Fruit fly (Drosophila melanogaster) whole organism, embryonic: ENCODE data around the gene CG32428.

Experiments
- Abd-B ChIP-seq: fragments of 200-800 bp; sonication (Bioruptor generic); optimal IDR thresholded peaks from 2 replicates; lab custom pipeline; 2018; ENCODE audit warnings: missing biosample characterization, mild to moderate bottlenecking, missing genetic modification characterization, moderate library complexity
- Adf1 ChIP-seq: fragments of 200-800 bp; sonication (Bioruptor generic); IDR thresholded peaks from 2 replicates; pipeline ENCODE4 v1.3.6; 2022; ENCODE audit warnings: missing biosample characterization, missing genetic modification characterization
- Asciz ChIP-seq: fragments of 200-800 bp; sonication (Bioruptor generic); optimal IDR thresholded peaks from 2 replicates; lab custom pipeline; 2017; ENCODE audit warnings: missing biosample characterization, mild to moderate bottlenecking, missing genetic modification characterization, missing genetic modification reagents
- Atf6 ChIP-seq: fragments of 200-800 bp; sonication (Bioruptor generic); IDR thresholded peaks from 2 replicates; pipeline ENCODE4 v1.3.6; 2022; ENCODE audit warnings: missing biosample characterization, missing genetic modification characterization
- CG10147 ChIP-seq: fragments of 200-800 bp; sonication (Bioruptor generic); optimal IDR thresholded peaks from 2 replicates; lab custom pipeline; 2019; ENCODE audit warnings: missing biosample characterization, mild to moderate bottlenecking, missing genetic modification characterization, moderate library complexity
- CG10366 ChIP-seq: fragments of 200-800 bp; sonication (Bioruptor generic); IDR thresholded peaks from 2 replicates; pipeline ENCODE4 v1.3.6; 2022; ENCODE audit warnings: missing biosample characterization, missing genetic modification characterization
- CG11093 ChIP-seq: fragments of 200-800 bp; sonication (Bioruptor generic); IDR thresholded peaks from 3 replicates; pipeline ENCODE4 v1.3.6; 2022; ENCODE audit warnings: missing biosample characterization, missing genetic modification characterization
- CG11696 ChIP-seq: fragments of 200-800 bp; sonication (Bioruptor generic); IDR thresholded peaks from 2 replicates; pipeline ENCODE4 v1.3.6; 2022; ENCODE audit warnings: missing biosample characterization, missing genetic modification characterization
- CG1233 ChIP-seq: fragments of 200-800 bp; sonication (Bioruptor generic); optimal IDR thresholded peaks from 4 replicates; lab custom pipeline; 2018; ENCODE audit warnings: missing biosample characterization, mild to moderate bottlenecking, missing genetic modification characterization
- CG2116 ChIP-seq: fragments of 200-800 bp; sonication (Bioruptor generic); optimal IDR thresholded peaks from 3 replicates; lab custom pipeline; 2018; ENCODE audit warnings: missing biosample characterization, mild to moderate bottlenecking, missing genetic modification characterization
- CG2202 ChIP-seq: fragments of 200-800 bp; sonication (Bioruptor generic); optimal IDR thresholded peaks from 2 replicates; lab custom pipeline; 2018; ENCODE audit warnings: missing biosample characterization, mild to moderate bottlenecking, missing genetic modification characterization
- CG30403 ChIP-seq: fragments of 200-800 bp; sonication (Bioruptor generic); optimal IDR thresholded peaks from 3 replicates; lab custom pipeline; 2016; ENCODE audit warnings: missing biosample characterization, missing genetic modification characterization
- CG34224 ChIP-seq: fragments of 200-800 bp; sonication (Bioruptor generic); IDR thresholded peaks from 3 replicates; pipeline ENCODE4 v1.3.6; 2022; ENCODE audit warnings: missing biosample characterization, missing genetic modification characterization; ENCODE audit not compliant: partially characterized antibody
- CG3726 ChIP-seq: fragments of 200-800 bp; sonication (Bioruptor generic); IDR thresholded peaks from 3 replicates; pipeline ENCODE4, ENCODE4 v1.3.6; 2022; ENCODE audit warnings: missing biosample characterization, missing genetic modification characterization
- CG3847 ChIP-seq: fragments of 200-800 bp; sonication (Bioruptor generic); IDR thresholded peaks from 2 replicates; pipeline ENCODE4 v1.3.6; 2022; ENCODE audit warnings: missing biosample characterization, missing genetic modification characterization
- CG3995 ChIP-seq: fragments of 200-800 bp; sonication (Bioruptor generic); optimal IDR thresholded peaks from 3 replicates; lab custom pipeline; 2016; ENCODE audit warnings: missing biosample characterization, missing genetic modification characterization
- CG6683 ChIP-seq: fragments of 200-800 bp; sonication (Bioruptor generic); optimal IDR thresholded peaks from 2 replicates; lab custom pipeline; 2017; ENCODE audit warnings: missing biosample characterization, mild to moderate bottlenecking, missing genetic modification characterization, missing genetic modification reagents
- CG7357 ChIP-seq: fragments of 200-800 bp; sonication (Bioruptor generic); IDR thresholded peaks from 3 replicates; pipeline ENCODE4 v1.3.6; 2022; ENCODE audit warnings: missing biosample characterization, missing genetic modification characterization
- CG7556 ChIP-seq: fragments of 200-800 bp; sonication (Bioruptor generic); optimal IDR thresholded peaks from 2 replicates; lab custom pipeline; 2017; ENCODE audit warnings: missing biosample characterization, mild to moderate bottlenecking, missing genetic modification characterization
- Elba2 ChIP-seq: fragments of 200-800 bp; sonication (Bioruptor generic); optimal IDR thresholded peaks from 3 replicates; lab custom pipeline; 2016; ENCODE audit warnings: missing biosample characterization, missing genetic modification characterization
- Gsc ChIP-seq: fragments of 200-800 bp; sonication (Bioruptor generic); IDR thresholded peaks from 2 replicates; pipeline ENCODE4 v1.3.6; 2022; ENCODE audit warnings: missing biosample characterization, missing genetic modification characterization
- HLHmδ ChIP-seq: fragments of 200-800 bp; sonication (Bioruptor generic); optimal IDR thresholded peaks from 2 replicates; lab custom pipeline; 2018; ENCODE audit warnings: missing biosample characterization, mild to moderate bottlenecking, missing genetic modification characterization, moderate library complexity
- Hey ChIP-seq: fragments of 200-800 bp; sonication (Bioruptor generic); optimal IDR thresholded peaks from 3 replicates; lab custom pipeline; 2018; ENCODE audit warnings: missing biosample characterization, mild to moderate bottlenecking, missing genetic modification characterization
- Mrtf ChIP-seq: fragments of 200-800 bp; sonication (Bioruptor generic); IDR thresholded peaks from 3 replicates; pipeline ENCODE4 v1.3.6; 2022; ENCODE audit warnings: missing biosample characterization, missing genetic modification characterization
- Neu2 ChIP-seq: fragments of 200-800 bp; sonication (Bioruptor generic); optimal IDR thresholded peaks from 3 replicates; lab custom pipeline; 2016; ENCODE audit warnings: missing biosample characterization, missing genetic modification characterization, borderline replicate concordance
- Oaz ChIP-seq: fragments of 200-800 bp; sonication (Bioruptor generic); IDR thresholded peaks from 2 replicates; pipeline ENCODE4 v1.3.6; 2022; ENCODE audit warnings: missing biosample characterization, missing genetic modification characterization
- Scr ChIP-seq: fragments of 200-800 bp; sonication (Bioruptor generic); IDR thresholded peaks from 2 replicates; pipeline ENCODE4 v1.3.6; 2022; ENCODE audit warnings: missing biosample characterization, missing genetic modification characterization; ENCODE audit not compliant: partially characterized antibody
- Usf ChIP-seq: fragments of 200-800 bp; sonication (Bioruptor generic); optimal IDR thresholded peaks from 2 replicates; lab custom pipeline; 2017; ENCODE audit warnings: missing genotype, missing biosample characterization, missing genetic modification characterization
- az2 ChIP-seq: fragments of 200-800 bp; sonication (Bioruptor generic); optimal IDR thresholded peaks from 3 replicates; lab custom pipeline; 2016; ENCODE audit warnings: missing biosample characterization, missing genetic modification characterization
- btn ChIP-seq: fragments of 200-800 bp; sonication (Bioruptor generic); optimal IDR thresholded peaks from 2 replicates; lab custom pipeline; 2016; ENCODE audit warnings: missing biosample characterization, missing genetic modification characterization
- corto ChIP-seq: fragments of 200-800 bp; sonication (Bioruptor generic); optimal IDR thresholded peaks from 2 replicates; lab custom pipeline; 2016; ENCODE audit warnings: missing biosample characterization, mild to moderate bottlenecking, missing genetic modification characterization, moderate library complexity
- crp ChIP-seq, 2 experiments: fragments of 200-800 bp; sonication (Bioruptor generic); optimal IDR thresholded peaks; 2 replicates in 1 of 2; 3 replicates in 1 of 2; lab custom pipeline; 2017; ENCODE audit warnings: missing biosample characterization in 2 of 2, missing genetic modification characterization in 2 of 2, mild to moderate bottlenecking in 1 of 2, moderate library complexity in 1 of 2
- dpn ChIP-seq, 2 experiments: fragments of 200-800 bp; sonication (Bioruptor generic); optimal IDR thresholded peaks; 3 replicates each; lab custom pipeline; 2016; ENCODE audit warnings: missing biosample characterization in 2 of 2, missing genetic modification characterization in 2 of 2
- emc ChIP-seq: fragments of 200-800 bp; sonication (Bioruptor generic); optimal IDR thresholded peaks from 2 replicates; lab custom pipeline; 2016; ENCODE audit warnings: missing biosample characterization, missing genetic modification characterization
- esg ChIP-seq: fragments of 200-800 bp; sonication (Bioruptor generic); conservative IDR thresholded peaks from 2 replicates; pipeline ENCODE4 v1.3.6; 2022; ENCODE audit warnings: missing biosample characterization, missing genetic modification characterization
- fd102C ChIP-seq: fragments of 200-800 bp; sonication (Bioruptor generic); optimal IDR thresholded peaks from 2 replicates; lab custom pipeline; 2018; ENCODE audit warnings: missing biosample characterization, mild to moderate bottlenecking, missing genetic modification characterization, moderate library complexity
- fd64A ChIP-seq: fragments of 200-800 bp; sonication (Bioruptor generic); optimal IDR thresholded peaks from 3 replicates; lab custom pipeline; 2018; ENCODE audit warnings: missing biosample characterization, mild to moderate bottlenecking, missing genetic modification characterization
- fd96Cb ChIP-seq: fragments of 200-800 bp; sonication (Bioruptor generic); optimal IDR thresholded peaks from 2 replicates; lab custom pipeline; 2018; ENCODE audit warnings: missing biosample characterization, mild to moderate bottlenecking, missing genetic modification characterization, moderate library complexity
- lola ChIP-seq, 3 experiments: fragments of >200 bp in 2 of 3; fragments of 200-800 bp in 1 of 3; sonication (Bioruptor generic) in 1 of 3; optimal IDR thresholded peaks; 2 replicates each; lab custom pipeline; 2017 to 2019; ENCODE audit warnings: missing biosample characterization in 3 of 3, missing genetic modification characterization in 3 of 3, mild to moderate bottlenecking in 1 of 3, moderate library complexity in 1 of 3
- nom ChIP-seq: fragments of 200-800 bp; sonication (Bioruptor generic); optimal IDR thresholded peaks from 2 replicates; lab custom pipeline; 2017; ENCODE audit warnings: missing biosample characterization, missing genetic modification characterization, mild to moderate bottlenecking, moderate library complexity, missing genetic modification reagents
- org-1 ChIP-seq: fragments of 200-800 bp; sonication (Bioruptor generic); optimal IDR thresholded peaks from 2 replicates; lab custom pipeline; 2017; ENCODE audit warnings: missing biosample characterization, missing genetic modification characterization
- pan ChIP-seq, 4 experiments: fragments of >200 bp in 3 of 4; fragments of 200-800 bp in 1 of 4; sonication (Bioruptor generic) in 1 of 4; optimal IDR thresholded peaks in 3 of 4; IDR thresholded peaks in 1 of 4; 2 replicates each; pipeline versions ENCODE4 v1.3.6 to Lab custom; 2017 to 2022; ENCODE audit warnings: missing biosample characterization in 2 of 4, missing genetic modification characterization in 2 of 4, mixed read lengths in 1 of 4
- pnt ChIP-seq: fragments of 200-800 bp; sonication (Bioruptor generic); optimal IDR thresholded peaks from 3 replicates; lab custom pipeline; 2016; ENCODE audit warnings: missing biosample characterization, missing genetic modification characterization
- salm ChIP-seq: fragments of 200-800 bp; sonication (Bioruptor generic); optimal IDR thresholded peaks from 2 replicates; lab custom pipeline; 2018; ENCODE audit warnings: missing biosample characterization, mild to moderate bottlenecking, missing genetic modification characterization
- sd ChIP-seq: fragments of 200-800 bp; sonication (Bioruptor generic); optimal IDR thresholded peaks from 3 replicates; lab custom pipeline; 2018; ENCODE audit warnings: missing biosample characterization, mild to moderate bottlenecking, missing genetic modification characterization, moderate library complexity
- sr ChIP-seq: fragments of 200-800 bp; sonication (Bioruptor generic); IDR thresholded peaks from 3 replicates; pipeline ENCODE4 v1.3.6; 2022; ENCODE audit warnings: missing biosample characterization, missing genetic modification characterization
- ssp ChIP-seq: fragments of 200-800 bp; sonication (Bioruptor generic); IDR thresholded peaks from 2 replicates; pipeline ENCODE4 v1.3.6; 2022; ENCODE audit warnings: missing biosample characterization, missing genetic modification characterization
- toy ChIP-seq: fragments of 200-800 bp; sonication (Bioruptor generic); IDR thresholded peaks from 2 replicates; pipeline ENCODE4 v1.3.6; 2022; ENCODE audit warnings: missing biosample characterization, missing genetic modification characterization

The CG32428 gene

DNA sequence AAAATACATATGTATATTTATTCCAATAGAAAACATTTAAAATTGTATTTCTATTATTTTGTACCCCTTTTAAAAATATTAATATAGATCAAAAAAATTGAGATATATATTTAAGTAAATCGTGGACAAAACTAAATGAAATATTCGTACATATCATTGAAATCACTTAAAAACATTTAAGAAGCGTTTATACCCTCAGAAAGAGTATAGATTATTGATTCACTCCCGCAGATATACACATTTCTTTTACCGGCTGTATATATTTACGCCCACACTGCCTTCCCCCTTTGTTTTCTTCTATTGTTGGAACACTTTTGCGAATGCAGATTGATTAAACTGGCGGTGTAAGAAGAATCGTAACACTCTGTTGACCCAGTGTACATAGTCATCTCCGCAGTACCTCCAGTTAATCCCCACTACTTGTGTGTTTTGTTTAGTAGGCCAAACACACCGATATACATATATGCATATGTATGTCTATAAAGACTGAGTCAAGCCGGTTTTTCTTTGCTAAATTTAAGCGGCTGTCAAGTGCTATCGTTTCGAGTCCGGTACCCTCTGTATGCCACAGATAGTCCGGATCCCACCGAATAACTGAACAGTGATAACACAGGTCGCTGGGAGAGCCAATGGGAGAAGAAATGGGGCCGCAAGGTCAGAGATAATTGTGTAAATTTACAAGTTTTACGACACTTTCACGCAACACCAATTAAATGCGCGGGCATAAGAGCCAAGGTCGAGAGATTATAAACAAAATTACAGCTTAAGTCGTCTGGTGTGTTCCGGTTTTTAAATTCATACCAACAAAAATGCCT lies 1.8 kb downstream of the CG32428 start (continued):
- TF ChIP-seq CG10147 (GFP tag; lab: Kevin White, UChicago), result no peak
- no peak for TF ChIP-seq nom (GFP tag; lab: Kevin White, UChicago)
- TF ChIP-seq pan (optimal IDR thresholded peaks at IDR 0.05; lab: Kevin White, UChicago), result no peak
- TF ChIP-seq pan (GFP tag; optimal IDR thresholded peaks at IDR 0.05 in 1 of 2, IDR thresholded peaks at IDR 0.05 in 1 of 2), result no peak
- peak; percentile 40 for TF ChIP-seq Abd-B (GFP tag; lab: Kevin White, UChicago)
- no peak for TF ChIP-seq crp (GFP tag; optimal IDR thresholded peaks at IDR 0.05; lab: Kevin White, UChicago)
- peak; percentile 45 for TF ChIP-seq btn
- TF ChIP-seq az2 (GFP tag; lab: Kevin White, UChicago), result no peak
- no peak for TF ChIP-seq Elba2 (GFP tag; lab: Kevin White, UChicago)
- TF ChIP-seq Adf1 (GFP tag; lab: Robert Waterston, UW), result no peak
- TF ChIP-seq salm (tag; lab: Kevin White, UChicago), result no peak
- no peak for TF ChIP-seq Oaz (GFP tag; lab: Robert Waterston, UW)
- TF ChIP-seq fd102C (GFP tag; lab: Kevin White, UChicago), result peak; percentile 79
- peak; percentile 1 for TF ChIP-seq HLHmδ
- TF ChIP-seq lola (GFP tag; optimal IDR thresholded peaks at IDR 0.05; lab: Kevin White, UChicago), result peak in 1 of 3 experiments; percentile 49
- peak; percentile 37 for TF ChIP-seq CG6683 (GFP tag; lab: Kevin White, UChicago)
- 0 out of 2 replicates have a peak, but pooled peaks have one; percentile 29 for TF ChIP-seq Atf6 (GFP tag; lab: Robert Waterston, UW)
- peak; percentile 6 for TF ChIP-seq CG3995 (GFP tag; lab: Kevin White, UChicago)
- no peak; the same call in 1 of the 2 replicates for TF ChIP-seq CG3847 (GFP tag; lab: Robert Waterston, UW)
- no peak for TF ChIP-seq Usf
- TF ChIP-seq sd (tag; lab: Kevin White, UChicago), result no peak
- no peak for TF ChIP-seq CG3726 (GFP tag; lab: Robert Waterston, UW)
- 0 out of 3 replicates have a peak, but pooled peaks have one; percentile 21 for TF ChIP-seq Mrtf (GFP tag; lab: Robert Waterston, UW)
- no peak for TF ChIP-seq fd96Cb (tag; lab: Kevin White, UChicago)
- peak; percentile 69 for TF ChIP-seq CG1233 (GFP tag; lab: Kevin White, UChicago)
- no peak for TF ChIP-seq CG11093
- no peak for TF ChIP-seq emc (GFP tag; lab: Kevin White, UChicago)
- TF ChIP-seq esg (GFP tag; lab: Robert Waterston, UW), result no peak
- peak; percentile 80 for TF ChIP-seq CG2202 (tag; lab: Kevin White, UChicago)
- peak; percentile 38 for TF ChIP-seq pnt
- no peak for TF ChIP-seq Gsc (GFP tag; lab: Robert Waterston, UW)
- TF ChIP-seq CG10366, result no peak
- no peak for TF ChIP-seq CG7357 (GFP tag; lab: Robert Waterston, UW)
- TF ChIP-seq toy (GFP tag; lab: Robert Waterston, UW), result no peak
- peak; percentile 63; the same call in 2 of the 3 replicates for TF ChIP-seq sr (GFP tag; lab: Robert Waterston, UW)
- no peak for TF ChIP-seq Scr (GFP tag; lab: Robert Waterston, UW)
- peak; percentile 25 to 59 for TF ChIP-seq dpn (GFP tag; optimal IDR thresholded peaks at IDR 0.05; lab: Kevin White, UChicago)
- TF ChIP-seq Neu2, result no peak
- TF ChIP-seq fd64A, result peak; percentile 75
- 0 out of 2 replicates have a peak, but pooled peaks have one; percentile 56 for TF ChIP-seq CG11696 (GFP tag; lab: Robert Waterston, UW)
- peak; percentile 9 for TF ChIP-seq CG30403 (GFP tag; lab: Kevin White, UChicago)
- TF ChIP-seq CG2116 (GFP tag; lab: Kevin White, UChicago), result peak; percentile 54
- no peak for TF ChIP-seq CG34224 (GFP tag; lab: Robert Waterston, UW)
- TF ChIP-seq Hey (tag; lab: Kevin White, UChicago), result peak; percentile 61
- peak; percentile 79 for TF ChIP-seq Asciz (GFP tag; lab: Kevin White, UChicago)
- TF ChIP-seq corto, result no peak
- no peak for TF ChIP-seq ssp
- TF ChIP-seq CG7556 (GFP tag; lab: Kevin White, UChicago), result peak; percentile 44
- TF ChIP-seq org-1 (GFP tag; lab: Kevin White, UChicago), result peak; percentile 76
